Worm (Caenorhabditis elegans) whole organism, L2 larva: ENCODE measurements around the gene F07A11.5.
A peak's percentile ranks its signal among the peaks of the same experiment; 100 is the strongest.

Experiments
- C34F6.9 ChIP-seq: fragments of 150-350 bp; optimal IDR thresholded peaks from 2 replicates; lab custom pipeline; 2014; ENCODE audit warnings: missing biosample characterization, missing genetic modification characterization
- F13H6.1 ChIP-seq: sonication (generic microtip); optimal IDR thresholded peaks from 2 replicates; lab custom pipeline; 2016; ENCODE audit warnings: missing genetic modification characterization, missing compliant biosample characterization
- R02D3.7 ChIP-seq: fragments of 150-350 bp; optimal IDR thresholded peaks from 2 replicates; lab custom pipeline; 2014; ENCODE audit warnings: missing biosample characterization, missing genetic modification characterization
- Y55F3AM.14 ChIP-seq: fragments of 200-800 bp; sonication (Bioruptor generic); optimal IDR thresholded peaks from 2 replicates; lab custom pipeline; 2018; ENCODE audit warnings: mild to moderate bottlenecking, missing genetic modification characterization, missing compliant biosample characterization
- ZK546.5 ChIP-seq: sonication (generic microtip); optimal IDR thresholded peaks from 2 replicates; lab custom pipeline; 2017; ENCODE audit warnings: missing biosample characterization, missing genetic modification characterization
- alr-1 ChIP-seq: fragments of 150-350 bp; optimal IDR thresholded peaks from 2 replicates; lab custom pipeline; 2014; ENCODE audit warnings: missing biosample characterization, missing genetic modification characterization
- aly-2 ChIP-seq: fragments of 150-350 bp; optimal IDR thresholded peaks from 2 replicates; lab custom pipeline; 2014; ENCODE audit warnings: missing biosample characterization, missing genetic modification characterization
- ama-1 ChIP-seq: fragments of 150-350 bp; optimal IDR thresholded peaks from 2 replicates; lab custom pipeline; 2018; ENCODE audit warnings: inconsistent platforms
- ceh-16 ChIP-seq: fragments of 150-350 bp; optimal IDR thresholded peaks from 2 replicates; lab custom pipeline; 2014; ENCODE audit warnings: missing biosample characterization, missing genetic modification characterization
- ceh-82 ChIP-seq: fragments of 150-350 bp; optimal IDR thresholded peaks from 2 replicates; lab custom pipeline; 2014; ENCODE audit warnings: missing biosample characterization, missing genetic modification characterization
- crh-2 ChIP-seq: sonication (generic microtip); optimal IDR thresholded peaks from 2 replicates; lab custom pipeline; 2017; ENCODE audit warnings: missing biosample characterization, missing genetic modification characterization
- dmd-4 ChIP-seq: sonication (generic microtip); optimal IDR thresholded peaks from 2 replicates; lab custom pipeline; 2017; ENCODE audit warnings: missing biosample characterization, missing genetic modification characterization
- egl-27 ChIP-seq: sonication (generic microtip); optimal IDR thresholded peaks from 3 replicates; lab custom pipeline; 2017; ENCODE audit warnings: missing biosample characterization, missing genetic modification reagents, missing genetic modification characterization
- elt-3 ChIP-seq: sonication (generic microtip); optimal IDR thresholded peaks from 2 replicates; lab custom pipeline; 2017; ENCODE audit warnings: missing biosample characterization, missing genetic modification characterization
- fos-1 ChIP-seq: fragments of 150-350 bp; optimal IDR thresholded peaks from 2 replicates; lab custom pipeline; 2014; ENCODE audit warnings: missing biosample characterization, missing genetic modification characterization
- gmeb-1 ChIP-seq: fragments of 150-350 bp; optimal IDR thresholded peaks from 2 replicates; lab custom pipeline; 2014; ENCODE audit warnings: missing biosample characterization, missing genetic modification characterization
- lin-11 ChIP-seq: fragments of 150-350 bp; sonication (generic microtip); optimal IDR thresholded peaks from 2 replicates; lab custom pipeline; 2014; ENCODE audit warnings: missing biosample characterization, missing genetic modification characterization, inconsistent platforms, mixed read lengths
- lin-13 ChIP-seq: fragments of 150-350 bp; optimal IDR thresholded peaks from 2 replicates; lab custom pipeline; 2014; ENCODE audit warnings: missing biosample characterization, missing genetic modification reagents, missing genetic modification characterization
- mab-5 ChIP-seq: fragments of 150-350 bp; optimal IDR thresholded peaks from 2 replicates; lab custom pipeline; 2014; ENCODE audit warnings: missing biosample characterization, missing genetic modification characterization
- mbf-1 ChIP-seq: sonication (generic microtip); optimal IDR thresholded peaks from 2 replicates; lab custom pipeline; 2017; ENCODE audit warnings: missing biosample characterization, missing genetic modification characterization
- mdl-1 ChIP-seq, 2 experiments: fragments of 150-350 bp in 1 of 2; sonication (generic microtip) in 1 of 2; optimal IDR thresholded peaks; 2 replicates each; lab custom pipeline; 2017; ENCODE audit warnings: missing biosample characterization in 2 of 2, missing genetic modification characterization in 2 of 2
- nhr-11 ChIP-seq: fragments of 150-350 bp; optimal IDR thresholded peaks from 2 replicates; lab custom pipeline; 2014; ENCODE audit warnings: missing biosample characterization, missing genetic modification characterization
- nhr-129 ChIP-seq: fragments of 150-350 bp; optimal IDR thresholded peaks from 2 replicates; lab custom pipeline; 2014; ENCODE audit warnings: missing biosample characterization, missing genetic modification characterization
- nhr-21 ChIP-seq: fragments of 150-350 bp; optimal IDR thresholded peaks from 2 replicates; lab custom pipeline; 2014; ENCODE audit warnings: missing biosample characterization, missing genetic modification characterization
- nhr-23 ChIP-seq: fragments of 150-350 bp; optimal IDR thresholded peaks from 2 replicates; lab custom pipeline; 2014; ENCODE audit warnings: missing biosample characterization, missing genetic modification reagents, missing genetic modification characterization
- nhr-6 ChIP-seq: fragments of 150-350 bp; optimal IDR thresholded peaks from 2 replicates; lab custom pipeline; 2014; ENCODE audit warnings: missing biosample characterization, missing genetic modification characterization
- nhr-77 ChIP-seq: fragments of 150-350 bp; optimal IDR thresholded peaks from 2 replicates; lab custom pipeline; 2014; ENCODE audit warnings: missing biosample characterization, missing genetic modification characterization
- peb-1 ChIP-seq: fragments of 150-350 bp; optimal IDR thresholded peaks from 2 replicates; lab custom pipeline; 2014; ENCODE audit warnings: missing biosample characterization, missing genetic modification characterization
- skn-1 ChIP-seq: sonication (generic microtip); optimal IDR thresholded peaks from 2 replicates; lab custom pipeline; 2017; ENCODE audit warnings: missing biosample characterization, missing genetic modification characterization
- sma-3 ChIP-seq: sonication (generic microtip); optimal IDR thresholded peaks from 2 replicates; lab custom pipeline; 2016; ENCODE audit warnings: missing genetic modification reagents, missing genetic modification characterization, missing compliant biosample characterization
- unc-39 ChIP-seq: fragments of 150-350 bp; optimal IDR thresholded peaks from 2 replicates; lab custom pipeline; 2014; ENCODE audit warnings: missing biosample characterization, missing genetic modification characterization
- unc-55 ChIP-seq: fragments of 150-350 bp; sonication (generic microtip); optimal IDR thresholded peaks from 3 replicates; lab custom pipeline; 2014; ENCODE audit warnings: missing biosample characterization, missing genetic modification reagents, missing genetic modification characterization
- unc-62 ChIP-seq: fragments of 150-350 bp; optimal IDR thresholded peaks from 2 replicates; lab custom pipeline; 2014; ENCODE audit warnings: missing biosample characterization, missing genetic modification reagents, missing genetic modification characterization
- ztf-1 ChIP-seq: fragments of 200-800 bp; sonication (Bioruptor generic); conservative IDR thresholded peaks from 2 replicates; pipeline ENCODE4 v1.3.6; 2022; ENCODE audit warnings: missing genetic modification characterization, missing compliant biosample characterization
- ztf-11 ChIP-seq: sonication (generic microtip); optimal IDR thresholded peaks from 2 replicates; lab custom pipeline; 2017; ENCODE audit warnings: missing biosample characterization, missing genetic modification characterization
- ztf-4 ChIP-seq: fragments of 150-350 bp; optimal IDR thresholded peaks from 2 replicates; lab custom pipeline; 2014; ENCODE audit warnings: missing biosample characterization, missing genetic modification characterization

Gene F07A11.5

ce11 chrII:11577397-11577796 lies 34.7 kb upstream of the F07A11.5 start, which contains the start of gene pcs-1:
pcs-1 (minus strand) TSS chrII:11577740.
- peak; percentile 3 for TF ChIP-seq lin-13 (GFP tag; lab: Kevin White, UChicago)
- peak; percentile 15 for TF ChIP-seq nhr-129 (tag; lab: Kevin White, UChicago)
- no peak for TF ChIP-seq ceh-16 (tag; lab: Kevin White, UChicago)
- TF ChIP-seq fos-1 = peak; percentile 67
- TF ChIP-seq ztf-4 = no peak

- TF ChIP-seq nhr-11 (tag; lab: Kevin White, UChicago) (no peak), lin-13 (GFP tag; lab: Kevin White, UChicago) (no peak), unc-39 (tag; lab: Kevin White, UChicago) (no peak), peb-1 (tag; lab: Kevin White, UChicago) (no peak), dmd-4 (tag; lab: Kevin White, UChicago) (no peak), aly-2 (tag; lab: Kevin White, UChicago) (no peak), C34F6.9 (tag; lab: Kevin White, UChicago) (no peak), crh-2 (tag; lab: Kevin White, UChicago) (no peak), mdl-1 (tag; optimal IDR thresholded peaks at IDR 0.05; lab: Kevin White, UChicago) (no peak), sma-3 (no peak), ztf-4 (no peak), lin-11 (tag; lab: Kevin White, UChicago) (no peak), mbf-1 (tag; lab: Kevin White, UChicago) (no peak), ztf-11 (tag; lab: Kevin White, UChicago) (no peak), skn-1 (tag; lab: Kevin White, UChicago) (no peak)
Measured at ce11 chrII:11577861-11578260, 34.2 kb upstream of the F07A11.5 start.

ce11 chrII:11578327-11578726 lies 33.8 kb upstream of the F07A11.5 start, which contains the start of gene smc-6:
smc-6 (plus strand) TSS chrII:11578716.
- TF ChIP-seq unc-55 (peak; percentile 85), nhr-11 (tag; lab: Kevin White, UChicago) (no peak), lin-13 (GFP tag; lab: Kevin White, UChicago) (no peak), lin-11 (tag; lab: Kevin White, UChicago) (no peak), Y55F3AM.14 (GFP tag; lab: Kevin White, UChicago) (no peak), nhr-129 (tag; lab: Kevin White, UChicago) (peak; percentile 68), C34F6.9 (tag; lab: Kevin White, UChicago) (peak; percentile 57), gmeb-1 (tag; lab: Kevin White, UChicago) (peak; percentile 7), peb-1 (tag; lab: Kevin White, UChicago) (no peak), ztf-11 (tag; lab: Kevin White, UChicago) (no peak), ceh-16 (tag; lab: Kevin White, UChicago) (no peak), nhr-23 (tag; lab: Kevin White, UChicago) (no peak), mab-5 (tag; lab: Kevin White, UChicago) (no peak), ama-1 (lab: Kevin White, UChicago) (no peak), R02D3.7 (tag; lab: Kevin White, UChicago) (no peak), ztf-4 (no peak), fos-1 (peak; percentile 45), ZK546.5 (tag; lab: Kevin White, UChicago) (no peak)

ce11 chrII:11582698-11583097 lies 29.4 kb upstream of the F07A11.5 start, which contains the start of gene ints-7:
ints-7 (plus strand) TSS chrII:11582849.
- TF ChIP-seq alr-1 (tag; lab: Kevin White, UChicago) = no peak
- TF ChIP-seq unc-39 (tag; lab: Kevin White, UChicago) = no peak
- no peak for TF ChIP-seq nhr-23 (tag; lab: Kevin White, UChicago)
- TF ChIP-seq egl-27 (tag; lab: Kevin White, UChicago) = no peak
- TF ChIP-seq nhr-77 (tag; lab: Kevin White, UChicago) = no peak
- no peak for TF ChIP-seq mdl-1 (tag; optimal IDR thresholded peaks at IDR 0.05; lab: Kevin White, UChicago)
- TF ChIP-seq unc-62 (GFP tag; lab: Kevin White, UChicago) = no peak
- TF ChIP-seq R02D3.7 (tag; lab: Kevin White, UChicago) = no peak
- no peak for TF ChIP-seq nhr-6 (tag; lab: Kevin White, UChicago)
- no peak for TF ChIP-seq ceh-82
- no peak for TF ChIP-seq ceh-16 (tag; lab: Kevin White, UChicago)
- TF ChIP-seq ZK546.5 (tag; lab: Kevin White, UChicago) = no peak
- TF ChIP-seq nhr-21 (tag; lab: Kevin White, UChicago) = no peak
- TF ChIP-seq ztf-1 (GFP tag; lab: Robert Waterston, UW) = no peak
- TF ChIP-seq gmeb-1 (tag; lab: Kevin White, UChicago) = no peak
- no peak for TF ChIP-seq F13H6.1 (tag; lab: Kevin White, UChicago)
- no peak for TF ChIP-seq mbf-1 (tag; lab: Kevin White, UChicago)
- no peak for TF ChIP-seq sma-3
- no peak for TF ChIP-seq elt-3
- TF ChIP-seq, all 48 proteins: peak for 0
